Fruit fly (Drosophila melanogaster): Measurements from ENCODE around the gene Rev1.

Rev1 gene

DNA sequence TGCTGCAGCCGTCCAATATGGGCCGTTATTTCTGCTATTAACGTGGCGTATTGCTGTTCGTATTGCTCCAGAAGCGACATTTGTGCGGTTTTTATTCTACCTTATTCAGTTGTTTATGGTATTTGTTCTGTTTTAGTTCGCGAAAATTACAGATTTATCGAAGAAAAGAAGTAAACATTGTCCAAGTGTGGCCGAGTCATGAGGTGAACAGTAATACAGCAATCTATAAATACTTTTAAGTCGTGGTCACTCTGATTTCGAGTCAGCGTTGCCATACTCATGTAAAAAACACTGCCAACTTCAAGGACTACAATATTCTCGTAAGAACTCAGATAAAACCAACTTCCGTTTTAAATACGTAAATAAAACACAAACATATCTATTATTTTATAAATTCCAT, 38.5 kb downstream of the Rev1 start, which contains the start of gene Vti1a (continued):
- TF ChIP-seq HLH4C (GFP tag; IDR thresholded peaks at IDR 0.05; ENCODE audit: partially characterized antibody): no peak
- TF ChIP-seq fd64A (GFP tag; optimal IDR thresholded peaks at IDR 0.05): no peak
- peak; percentile 34 for TF ChIP-seq CG12659 (GFP tag; optimal IDR thresholded peaks at IDR 0.05)
- no peak for TF ChIP-seq CG1832 (GFP tag; optimal IDR thresholded peaks at IDR 0.05)
- TF ChIP-seq CG15011 (GFP tag; optimal IDR thresholded peaks at IDR 0.05): no peak
- 0 out of 2 replicates have a peak, but pooled peaks have one; percentile 46 for TF ChIP-seq unc-4 (GFP tag; IDR thresholded peaks at IDR 0.05; ENCODE audit: partially characterized antibody)
- peak; percentile 78 for TF ChIP-seq CG15514 (GFP tag; optimal IDR thresholded peaks at IDR 0.05)
- peak; percentile 1 for TF ChIP-seq tap (tag; optimal IDR thresholded peaks at IDR 0.05)
- TF ChIP-seq wdn (GFP tag; IDR thresholded peaks at IDR 0.05): no peak
- TF ChIP-seq CG34224 (GFP tag; IDR thresholded peaks at IDR 0.05; ENCODE audit: partially characterized antibody): peak; percentile 62
- TF ChIP-seq sna (GFP tag; IDR thresholded peaks at IDR 0.05; ENCODE audit: partially characterized antibody): peak; percentile 40; the same call in 1 of the 2 replicates
- TF ChIP-seq pita (GFP tag; optimal IDR thresholded peaks at IDR 0.05): no peak
- no peak for TF ChIP-seq org-1 (GFP tag; optimal IDR thresholded peaks at IDR 0.05)
- TF ChIP-seq CG3838 (GFP tag; optimal IDR thresholded peaks at IDR 0.05): no peak
- no peak for TF ChIP-seq en (GFP tag; optimal IDR thresholded peaks at IDR 0.05)
- no peak for TF ChIP-seq Camta (GFP tag; optimal IDR thresholded peaks at IDR 0.05)
- TF ChIP-seq CG1602 (GFP tag; optimal IDR thresholded peaks at IDR 0.05): no peak
- TF ChIP-seq HLH3B (GFP tag; IDR thresholded peaks at IDR 0.05): no peak
- peak in 1 of 2 experiments; percentile 62 for TF ChIP-seq crp (GFP tag; optimal IDR thresholded peaks at IDR 0.05)
- TF ChIP-seq pros (GFP tag; optimal IDR thresholded peaks at IDR 0.05): no peak
- peak; percentile 83 for TF ChIP-seq Myb (GFP tag; optimal IDR thresholded peaks at IDR 0.05)
- no peak for TF ChIP-seq NC2β (GFP tag; optimal IDR thresholded peaks at IDR 0.05)
- TF ChIP-seq NfI (GFP tag; optimal IDR thresholded peaks at IDR 0.05): no peak
- TF ChIP-seq CG17829 (tag; optimal IDR thresholded peaks at IDR 0.05): peak; percentile 34
- TF ChIP-seq CoRest (tag; optimal IDR thresholded peaks at IDR 0.05): peak; percentile 19
- no peak for TF ChIP-seq peb (GFP tag; IDR thresholded peaks at IDR 0.05)
- TF ChIP-seq CG10267 (tag; optimal IDR thresholded peaks at IDR 0.05): peak; percentile 38
- TF ChIP-seq ems (GFP tag; optimal IDR thresholded peaks at IDR 0.05): no peak
- no peak for TF ChIP-seq Ravus (GFP tag; IDR thresholded peaks at IDR 0.05)
- TF ChIP-seq lov (optimal IDR thresholded peaks at IDR 0.05): no peak
- TF ChIP-seq lov (GFP tag; IDR thresholded peaks at IDR 0.05): no peak
- peak; percentile 58 for TF ChIP-seq CG8290 (GFP tag; optimal IDR thresholded peaks at IDR 0.05)
- peak in 1 of 2 experiments; percentile 43 for TF ChIP-seq CG8290 (tag; optimal IDR thresholded peaks at IDR 0.05)
- peak; percentile 36; the same call in 1 of the 3 replicates for TF ChIP-seq row (GFP tag; IDR thresholded peaks at IDR 0.05)
- no peak for TF ChIP-seq Sry-β (GFP tag; optimal IDR thresholded peaks at IDR 0.05)
- peak; percentile 79 for TF ChIP-seq CG9797 (GFP tag; optimal IDR thresholded peaks at IDR 0.05)
- TF ChIP-seq BEAF-32 (GFP tag; optimal IDR thresholded peaks at IDR 0.05): peak; percentile 34
- no peak for TF ChIP-seq CG15269 (tag; optimal IDR thresholded peaks at IDR 0.05)
- TF ChIP-seq knrl (GFP tag; IDR thresholded peaks at IDR 0.05; ENCODE audit: partially characterized antibody): no peak
- no peak for TF ChIP-seq H15 (GFP tag; IDR thresholded peaks at IDR 0.05)
- TF ChIP-seq bbx (GFP tag; IDR thresholded peaks at IDR 0.05; ENCODE audit: partially characterized antibody): peak; percentile 65; the same call in 1 of the 2 replicates
- no peak for TF ChIP-seq slbo (GFP tag; IDR thresholded peaks at IDR 0.05)
- no peak for TF ChIP-seq Lim3 (GFP tag; IDR thresholded peaks at IDR 0.05)
- no peak for TF ChIP-seq repo (GFP tag; optimal IDR thresholded peaks at IDR 0.05)
- 0 out of 3 replicates have a peak, but pooled peaks have one; percentile 33 for TF ChIP-seq CG17361 (GFP tag; IDR thresholded peaks at IDR 0.05)
